Fruit fly (Drosophila melanogaster): Measurements from ENCODE around the gene Tob.

dm6 chrX:16104738-16105426 is 13.6 kb upstream of the Tob start, which contains the start of the genes CG42353 and CG42354:
- no peak for TF ChIP-seq Abd-B (GFP tag; optimal IDR thresholded peaks at IDR 0.05)
- no peak for TF ChIP-seq Myc (optimal IDR thresholded peaks at IDR 0.05)
- TF ChIP-seq dsf (GFP tag; optimal IDR thresholded peaks at IDR 0.05; ENCODE audit: borderline replicate concordance), result peak; percentile 55
- TF ChIP-seq h (GFP tag; optimal IDR thresholded peaks at IDR 0.05), result peak; percentile 94
- TF ChIP-seq CrebA (GFP tag; optimal IDR thresholded peaks at IDR 0.05; ENCODE audit: borderline replicate concordance), result peak; percentile 31
- no peak for TF ChIP-seq Hr83 (GFP tag; optimal IDR thresholded peaks at IDR 0.05; ENCODE audit: poor library complexity, severe bottlenecking)
- TF ChIP-seq Sp1 (GFP tag; optimal IDR thresholded peaks at IDR 0.05), result peak; percentile 95
- peak; percentile 93 for TF ChIP-seq CG9705 (GFP tag; optimal IDR thresholded peaks at IDR 0.05)
- no peak for TF ChIP-seq pan (optimal IDR thresholded peaks at IDR 0.05)
- TF ChIP-seq Hr78 (GFP tag; optimal IDR thresholded peaks at IDR 0.05), result no peak
- no peak for TF ChIP-seq Vsx2 (GFP tag; optimal IDR thresholded peaks at IDR 0.05; ENCODE audit: partially characterized antibody)
